Worm (Caenorhabditis elegans): ENCODE measurements around the gene sru-25.

ce11 chrV:671342-671741, 2.8 kb downstream of the sru-25 start, which contains the start of gene sru-24:
- no peak for TF ChIP-seq sptf-1 (tag; optimal IDR thresholded peaks at IDR 0.05)
- TF ChIP-seq ces-1 (GFP tag; optimal IDR thresholded peaks at IDR 0.05), result no peak
- TF ChIP-seq tbx-8 (GFP tag; optimal IDR thresholded peaks at IDR 0.05), result no peak
- no peak for TF ChIP-seq lsy-2 (tag; optimal IDR thresholded peaks at IDR 0.05)
- no peak for TF ChIP-seq unc-62 (GFP tag; optimal IDR thresholded peaks at IDR 0.05)
- TF ChIP-seq nhr-28 (tag; optimal IDR thresholded peaks at IDR 0.05), result no peak
- no peak for TF ChIP-seq mep-1 (tag; optimal IDR thresholded peaks at IDR 0.05)
- no peak for TF ChIP-seq nhr-12 (tag; optimal IDR thresholded peaks at IDR 0.05)
- no peak for TF ChIP-seq cnd-1 (tag; optimal IDR thresholded peaks at IDR 0.05)
- no peak for TF ChIP-seq pha-4 (tag; optimal IDR thresholded peaks at IDR 0.05)
- TF ChIP-seq blmp-1 (tag; optimal IDR thresholded peaks at IDR 0.05), result no peak
- TF ChIP-seq elt-3 (tag; optimal IDR thresholded peaks at IDR 0.05), result no peak
- no peak for TF ChIP-seq lin-13 (tag; optimal IDR thresholded peaks at IDR 0.05)
- TF ChIP-seq drap-1 (GFP tag; optimal IDR thresholded peaks at IDR 0.05), result no peak

Measured in whole organism, mixed stage, embryonic.